Worm (Caenorhabditis elegans): ENCODE results near the gene trmt-10C.2.

The trmt-10C.2 gene

DNA sequence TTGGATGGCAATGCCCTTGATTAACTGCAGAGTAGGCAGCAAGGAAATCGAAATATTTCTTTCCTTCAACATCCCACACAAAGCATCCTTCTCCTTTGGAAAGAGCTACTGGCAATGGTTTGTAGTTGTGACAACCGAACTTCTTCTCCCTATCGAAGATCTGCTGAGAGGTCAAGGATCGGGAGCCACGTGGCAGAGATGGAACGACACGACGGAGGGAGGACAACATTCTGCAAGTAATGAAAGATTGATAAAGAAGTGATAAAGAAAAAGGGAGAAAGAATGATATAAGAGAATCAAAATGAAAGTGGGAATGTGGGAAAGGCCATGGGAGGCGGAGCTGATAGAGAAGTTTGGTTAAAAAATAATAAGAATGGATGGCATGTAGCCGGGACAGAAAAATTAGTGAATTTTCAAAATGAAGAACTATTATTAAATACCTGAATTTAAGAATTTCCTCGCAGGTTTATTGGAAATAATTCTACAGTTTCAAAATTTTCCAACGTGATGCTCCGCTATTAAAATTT is 49.7 kb downstream of the trmt-10C.2 start, which contains the start of gene oatr-1:
Gene oatr-1, minus strand, starts transcription at position 477 of the 527 bp plus-strand sequence.
- TF ChIP-seq ztf-1 (GFP tag; conservative IDR thresholded peaks at IDR 0.05), result no peak
- TF ChIP-seq mab-5 (tag; optimal IDR thresholded peaks at IDR 0.05), result no peak
- TF ChIP-seq alr-1 (tag; optimal IDR thresholded peaks at IDR 0.05), result no peak
- no peak for TF ChIP-seq ztf-4 (tag; optimal IDR thresholded peaks at IDR 0.05)
- no peak for TF ChIP-seq ztf-11 (tag; optimal IDR thresholded peaks at IDR 0.05)
- no peak for TF ChIP-seq nhr-25 (tag; optimal IDR thresholded peaks at IDR 0.05)
- peak in 1 of 2 experiments; percentile 2 for TF ChIP-seq mdl-1 (tag; optimal IDR thresholded peaks at IDR 0.05)
- TF ChIP-seq mbf-1 (tag; optimal IDR thresholded peaks at IDR 0.05), result no peak
- TF ChIP-seq skn-1 (tag; optimal IDR thresholded peaks at IDR 0.05), result no peak
- TF ChIP-seq Y55F3AM.14 (GFP tag; optimal IDR thresholded peaks at IDR 0.05), result no peak
- TF ChIP-seq egl-27 (tag; optimal IDR thresholded peaks at IDR 0.05), result no peak
- no peak for TF ChIP-seq nhr-237 (tag; optimal IDR thresholded peaks at IDR 0.05)
- no peak for TF ChIP-seq nhr-21 (tag; optimal IDR thresholded peaks at IDR 0.05)
- TF ChIP-seq snpc-4 (tag; optimal IDR thresholded peaks at IDR 0.05), result no peak
- no peak for TF ChIP-seq nhr-77 (tag; optimal IDR thresholded peaks at IDR 0.05)
- TF ChIP-seq lin-39 (tag; optimal IDR thresholded peaks at IDR 0.05), result no peak
- peak; percentile 7 for TF ChIP-seq fos-1 (tag; optimal IDR thresholded peaks at IDR 0.05)
- no peak for TF ChIP-seq lin-11 (tag; optimal IDR thresholded peaks at IDR 0.05)
- TF ChIP-seq aly-2 (tag; optimal IDR thresholded peaks at IDR 0.05), result no peak
- TF ChIP-seq ceh-82 (tag; optimal IDR thresholded peaks at IDR 0.05), result no peak
- no peak for TF ChIP-seq sma-3 (GFP tag; optimal IDR thresholded peaks at IDR 0.05)
- TF ChIP-seq unc-55 (GFP tag; optimal IDR thresholded peaks at IDR 0.05), result no peak
- TF ChIP-seq sma-9 (GFP tag; optimal IDR thresholded peaks at IDR 0.05), result peak; percentile 64
- TF ChIP-seq sma-9 (tag; optimal IDR thresholded peaks at IDR 0.05), result no peak
- no peak for TF ChIP-seq ZK546.5 (tag; optimal IDR thresholded peaks at IDR 0.05)
- peak; percentile 81 for TF ChIP-seq crh-2 (tag; optimal IDR thresholded peaks at IDR 0.05)
- TF ChIP-seq nhr-10 (tag; optimal IDR thresholded peaks at IDR 0.05), result no peak
- TF ChIP-seq gmeb-1 (tag; optimal IDR thresholded peaks at IDR 0.05), result no peak
- TF ChIP-seq unc-39 (tag; optimal IDR thresholded peaks at IDR 0.05), result no peak
- TF ChIP-seq ceh-16 (tag; optimal IDR thresholded peaks at IDR 0.05), result no peak
- no peak for TF ChIP-seq dmd-4 (tag; optimal IDR thresholded peaks at IDR 0.05)

DNA sequence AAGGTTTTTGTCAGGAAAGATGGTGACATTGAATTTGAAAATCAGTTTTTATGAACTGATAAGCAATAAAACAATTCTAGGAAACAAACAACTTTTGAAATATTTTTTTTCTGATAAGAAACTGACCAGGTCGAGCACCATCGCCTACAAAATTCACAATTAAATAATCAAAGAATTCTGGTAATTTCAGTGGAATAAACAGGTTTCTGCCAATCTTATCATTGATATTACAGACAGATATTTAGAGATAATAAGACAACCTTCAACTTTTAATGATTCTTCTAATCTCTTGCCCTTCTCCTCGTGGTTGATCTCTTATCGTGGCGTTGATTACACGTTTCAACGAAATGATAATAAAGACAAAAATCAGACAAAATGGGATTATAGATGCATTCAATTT is 50.3 kb downstream of the trmt-10C.2 start:
- TF ChIP-seq fos-1 (tag; optimal IDR thresholded peaks at IDR 0.05) (peak; percentile 59), mdl-1 (tag; optimal IDR thresholded peaks at IDR 0.05) (peak in 1 of 2 experiments; percentile 18), sma-9 (GFP tag; optimal IDR thresholded peaks at IDR 0.05) (peak; percentile 95), sma-9 (tag; optimal IDR thresholded peaks at IDR 0.05) (no peak), nhr-23 (tag; optimal IDR thresholded peaks at IDR 0.05) (no peak), alr-1 (tag; optimal IDR thresholded peaks at IDR 0.05) (no peak), blmp-1 (tag; optimal IDR thresholded peaks at IDR 0.05; ENCODE audit: insufficient read depth) (peak; percentile 34), nhr-21 (tag; optimal IDR thresholded peaks at IDR 0.05) (peak; percentile 68), crh-2 (tag; optimal IDR thresholded peaks at IDR 0.05) (peak; percentile 12), egl-27 (tag; optimal IDR thresholded peaks at IDR 0.05) (peak; percentile 31), mbf-1 (tag; optimal IDR thresholded peaks at IDR 0.05) (no peak), nhr-25 (tag; optimal IDR thresholded peaks at IDR 0.05) (peak; percentile 73), lsy-2 (tag; optimal IDR thresholded peaks at IDR 0.05) (peak in 1 of 2 experiments; percentile 23), gmeb-1 (tag; optimal IDR thresholded peaks at IDR 0.05) (peak; percentile 14), sma-3 (GFP tag; optimal IDR thresholded peaks at IDR 0.05) (peak; percentile 38)
